Worm (Caenorhabditis elegans): Measurements from ENCODE around the gene srz-62.
"Not testable (repeated sequence)": the region's sequence is repeated elsewhere in the genome, so short reads cannot be mapped to it uniquely, and the experiment has no call there.

srz-62 gene

ce11 chrIV:3919506-3919905, 19.2 kb downstream of the srz-62 start, which contains the start of gene srz-19:
Gene srz-19, plus strand, starts transcription at chrIV:3919806.
- TF ChIP-seq elt-2 (tag; optimal IDR thresholded peaks at IDR 0.05), result no peak
- no peak for TF ChIP-seq R02D3.7 (tag; optimal IDR thresholded peaks at IDR 0.05)
- TF ChIP-seq fkh-2 (tag; optimal IDR thresholded peaks at IDR 0.05), result no peak
- TF ChIP-seq ceh-28 (tag; optimal IDR thresholded peaks at IDR 0.05), result no peak
- no peak for TF ChIP-seq lin-39 (tag; optimal IDR thresholded peaks at IDR 0.05)
- TF ChIP-seq tbx-2 (tag; optimal IDR thresholded peaks at IDR 0.05), result no peak
- TF ChIP-seq snpc-4 (tag; optimal IDR thresholded peaks at IDR 0.05), result no peak
- TF ChIP-seq jun-1 (tag; optimal IDR thresholded peaks at IDR 0.05), result no peak
- TF ChIP-seq nfya-1 (tag; optimal IDR thresholded peaks at IDR 0.05; ENCODE audit: insufficient read depth), result no peak
- TF ChIP-seq unc-62 (GFP tag; optimal IDR thresholded peaks at IDR 0.05), result no peak
- no peak for TF ChIP-seq elt-3 (tag; optimal IDR thresholded peaks at IDR 0.05)
- TF ChIP-seq pqm-1 (tag; optimal IDR thresholded peaks at IDR 0.05), result no peak
- TF ChIP-seq fkh-10 (GFP tag; optimal IDR thresholded peaks at IDR 0.05), result no peak
- no peak for TF ChIP-seq hmg-11 (tag; optimal IDR thresholded peaks at IDR 0.05)

ce11 chrIV:3921898-3922297, 21.6 kb downstream of the srz-62 start, which contains the start of gene clec-67:
Gene clec-67, plus strand, starts transcription at chrIV:3922165.
- TF ChIP-seq ceh-16 (tag; optimal IDR thresholded peaks at IDR 0.05) (no peak), tbx-2 (tag; optimal IDR thresholded peaks at IDR 0.05) (no peak), pqm-1 (tag; optimal IDR thresholded peaks at IDR 0.05) (peak; percentile 45), nhr-77 (tag; optimal IDR thresholded peaks at IDR 0.05) (no peak), elt-2 (tag; optimal IDR thresholded peaks at IDR 0.05) (peak; percentile 84), jun-1 (tag; optimal IDR thresholded peaks at IDR 0.05) (peak; percentile 2)

ce11 chrIV:3926117-3926516, 25.8 kb downstream of the srz-62 start, which contains the start of gene clec-68:
Gene clec-68, plus strand, starts transcription at chrIV:3926417.
- TF ChIP-seq ztf-11 (tag; optimal IDR thresholded peaks at IDR 0.05) (no peak), elt-3 (tag; optimal IDR thresholded peaks at IDR 0.05) (no peak), lsy-12 (tag; optimal IDR thresholded peaks at IDR 0.05) (no peak), nhr-67 (tag; optimal IDR thresholded peaks at IDR 0.05) (no peak), nhr-43 (tag; optimal IDR thresholded peaks at IDR 0.05; ENCODE audit: poor library complexity, severe bottlenecking) (no peak), jun-1 (tag; optimal IDR thresholded peaks at IDR 0.05) (no peak), nhr-76 (tag; optimal IDR thresholded peaks at IDR 0.05) (no peak)

ce11 chrIV:3932408-3932807, 32.1 kb downstream of the srz-62 start, which contains the start of gene clec-70:
Gene clec-70, plus strand, starts transcription at chrIV:3932708.
- TF ChIP-seq snpc-4, elt-3, mdl-1 (tag; optimal IDR thresholded peaks at IDR 0.05): not testable (repeated sequence)

- no peak for TF ChIP-seq egl-5 (tag; optimal IDR thresholded peaks at IDR 0.05)
- no peak for TF ChIP-seq pha-4 (tag; optimal IDR thresholded peaks at IDR 0.05)
- TF ChIP-seq elt-2 (tag; optimal IDR thresholded peaks at IDR 0.05), result peak; percentile 6
Measured at ce11 chrIV:3937097-3937496, 36.8 kb downstream of the srz-62 start, which contains the start of gene clec-71. Gene clec-71, plus strand, starts transcription at chrIV:3937458.

- peak; percentile 22 for TF ChIP-seq pqm-1 (tag; optimal IDR thresholded peaks at IDR 0.05)
- TF ChIP-seq ceh-9 (tag; optimal IDR thresholded peaks at IDR 0.05), result no peak
- no peak for TF ChIP-seq ceh-82 (tag; optimal IDR thresholded peaks at IDR 0.05)
- TF ChIP-seq elt-2 (tag; optimal IDR thresholded peaks at IDR 0.05), result peak; percentile 49
Measured at ce11 chrIV:3941658-3942328, 41.5 kb downstream of the srz-62 start, which contains the start of gene clec-174. Gene clec-174, minus strand, starts transcription at chrIV:3941708.

ce11 chrIV:3943003-3943402, 42.7 kb downstream of the srz-62 start, which contains the start of gene Y46C8AL.11:
Gene Y46C8AL.11, plus strand, starts transcription at chrIV:3943303.
- TF ChIP-seq elt-3 (tag; optimal IDR thresholded peaks at IDR 0.05), result no peak
- TF ChIP-seq ceh-28 (tag; optimal IDR thresholded peaks at IDR 0.05), result no peak
- TF ChIP-seq pqm-1 (tag; optimal IDR thresholded peaks at IDR 0.05), result no peak
- TF ChIP-seq ztf-4 (tag; optimal IDR thresholded peaks at IDR 0.05), result no peak
- TF ChIP-seq nhr-23 (tag; optimal IDR thresholded peaks at IDR 0.05), result no peak
- no peak for TF ChIP-seq fkh-2 (tag; optimal IDR thresholded peaks at IDR 0.05)
